Fruit fly (Drosophila melanogaster): ENCODE measurements around the gene wntD.

DNA sequence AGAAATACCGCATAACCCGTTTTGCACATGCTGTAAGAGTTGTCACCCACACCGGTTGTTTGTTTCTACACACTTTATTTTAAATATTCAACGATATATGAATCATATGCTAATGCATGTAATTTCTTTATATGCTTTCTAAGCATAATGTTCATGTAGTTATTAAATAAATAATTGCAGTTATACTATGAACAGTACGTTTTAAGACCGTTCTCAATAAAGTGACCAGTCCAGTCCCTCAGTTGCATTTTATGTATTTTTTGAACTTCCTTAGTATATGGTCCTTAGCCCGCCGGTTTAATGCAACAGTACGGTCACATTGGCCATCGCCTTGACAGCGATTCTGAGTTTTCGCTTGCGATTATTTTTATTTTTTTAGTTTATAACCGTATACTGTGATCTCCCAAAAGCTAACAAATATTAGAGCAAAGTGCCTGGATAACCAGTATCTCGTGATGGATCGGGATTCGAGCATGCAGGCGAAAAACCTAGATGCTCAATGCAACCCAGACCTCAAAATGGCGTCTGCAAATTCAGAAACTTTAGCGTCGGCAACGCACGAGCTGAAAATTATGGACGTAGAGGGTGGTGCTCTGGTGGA is 28.8 kb downstream of the wntD start, which contains the start of gene Ravus:
- TF ChIP-seq CG5204 (GFP tag; optimal IDR thresholded peaks at IDR 0.05) (peak; percentile 66), kay (GFP tag; ENCODE audit: borderline replicate concordance) (no peak)
